Worm (Caenorhabditis elegans): Measurements from ENCODE around the gene Y105C5B.18.

The Y105C5B.18 gene

ce11 chrIV:15955349-15955748, 9.1 kb upstream of the Y105C5B.18 start:
- no peak for TF ChIP-seq ceh-88 (GFP tag; IDR thresholded peaks at IDR 0.05)
- no peak for TF ChIP-seq xbp-1 (tag; optimal IDR thresholded peaks at IDR 0.05)
- no peak for TF ChIP-seq aha-1 (tag; optimal IDR thresholded peaks at IDR 0.05)
- TF ChIP-seq C16A3.4 (tag; optimal IDR thresholded peaks at IDR 0.05) = no peak
- no peak for TF ChIP-seq fkh-10 (GFP tag; optimal IDR thresholded peaks at IDR 0.05)
- TF ChIP-seq skn-1 (tag; optimal IDR thresholded peaks at IDR 0.05) = no peak
- no peak for TF ChIP-seq ceh-63 (GFP tag; optimal IDR thresholded peaks at IDR 0.05)
- TF ChIP-seq pag-3 (tag; optimal IDR thresholded peaks at IDR 0.05; ENCODE audit: borderline replicate concordance, insufficient read depth) = no peak
- no peak for TF ChIP-seq ceh-82 (tag; optimal IDR thresholded peaks at IDR 0.05)
- no peak for TF ChIP-seq nhr-28 (tag; optimal IDR thresholded peaks at IDR 0.05)
- no peak for TF ChIP-seq hpl-2 (GFP tag; optimal IDR thresholded peaks at IDR 0.05)
- TF ChIP-seq nhr-77 (tag; optimal IDR thresholded peaks at IDR 0.05) = no peak
- no peak for TF ChIP-seq hlh-17 (GFP tag; optimal IDR thresholded peaks at IDR 0.05; ENCODE audit: borderline replicate concordance)
- no peak for TF ChIP-seq zag-1 (tag; optimal IDR thresholded peaks at IDR 0.05)
- no peak for TF ChIP-seq fos-1 (tag; optimal IDR thresholded peaks at IDR 0.05)

- TF ChIP-seq hlh-4 (tag; optimal IDR thresholded peaks at IDR 0.05) = no peak
- TF ChIP-seq unc-86 (tag; optimal IDR thresholded peaks at IDR 0.05) = no peak
- no peak for TF ChIP-seq pag-3 (tag; optimal IDR thresholded peaks at IDR 0.05; ENCODE audit: borderline replicate concordance, insufficient read depth)
- no peak for TF ChIP-seq nhr-47 (tag; optimal IDR thresholded peaks at IDR 0.05)
- TF ChIP-seq nhr-76 (tag; optimal IDR thresholded peaks at IDR 0.05) = no peak
- no peak for TF ChIP-seq lin-35 (GFP tag; optimal IDR thresholded peaks at IDR 0.05)
- TF ChIP-seq grh-1 (GFP tag; IDR thresholded peaks at IDR 0.05) = no peak
- TF ChIP-seq nhr-12 (tag; optimal IDR thresholded peaks at IDR 0.05) = no peak
- no peak for TF ChIP-seq aha-1 (tag; optimal IDR thresholded peaks at IDR 0.05)
- TF ChIP-seq sox-4 (tag; optimal IDR thresholded peaks at IDR 0.05) = no peak
- TF ChIP-seq fkh-8 (tag; optimal IDR thresholded peaks at IDR 0.05) = no peak
- TF ChIP-seq efl-3 (GFP tag; optimal IDR thresholded peaks at IDR 0.05) = no peak
Observed at ce11 chrIV:15961069-15961468, 3.3 kb upstream of the Y105C5B.18 start.

- TF ChIP-seq lin-15B (tag; optimal IDR thresholded peaks at IDR 0.05) = no peak
- no peak for TF ChIP-seq nhr-71 (tag; optimal IDR thresholded peaks at IDR 0.05)
- TF ChIP-seq ceh-8 (GFP tag; optimal IDR thresholded peaks at IDR 0.05) = no peak
- TF ChIP-seq efl-3 (GFP tag; optimal IDR thresholded peaks at IDR 0.05) = no peak
- TF ChIP-seq egl-13 (tag; optimal IDR thresholded peaks at IDR 0.05) = no peak
- TF ChIP-seq Y116A8C.19 (tag; optimal IDR thresholded peaks at IDR 0.05; ENCODE audit: borderline replicate concordance) = no peak
- no peak for TF ChIP-seq ztf-11 (tag; optimal IDR thresholded peaks at IDR 0.05)
- TF ChIP-seq fkh-10 (GFP tag; optimal IDR thresholded peaks at IDR 0.05) = no peak
- TF ChIP-seq alr-1 (tag; optimal IDR thresholded peaks at IDR 0.05; ENCODE audit: borderline replicate concordance) = no peak
- no peak for TF ChIP-seq irx-1 (tag; optimal IDR thresholded peaks at IDR 0.05)
- no peak for TF ChIP-seq nhr-12 (tag; optimal IDR thresholded peaks at IDR 0.05)
- no peak for TF ChIP-seq nhr-76 (tag; optimal IDR thresholded peaks at IDR 0.05)
- no peak for TF ChIP-seq ceh-63 (GFP tag; optimal IDR thresholded peaks at IDR 0.05)
Observed at ce11 chrIV:15962219-15962762, 2.1 kb upstream of the Y105C5B.18 start, which contains the start of gene lgc-19. lgc-19 (minus strand) TSS chrIV:15962712.

ce11 chrIV:15962801-15963200, 1.6 kb upstream of the Y105C5B.18 start, which contains the start of gene Y105C5B.17:
Y105C5B.17 (plus strand) TSS chrIV:15963101.
- TF ChIP-seq unc-30 (tag; optimal IDR thresholded peaks at IDR 0.05) (no peak), elt-3 (tag; optimal IDR thresholded peaks at IDR 0.05) (no peak), dpl-1 (GFP tag; optimal IDR thresholded peaks at IDR 0.05) (no peak), fkh-10 (GFP tag; optimal IDR thresholded peaks at IDR 0.05) (no peak), efl-1 (optimal IDR thresholded peaks at IDR 0.05) (no peak), efl-1 (GFP tag; optimal IDR thresholded peaks at IDR 0.05 in 1 of 2) (no peak), jun-1 (tag; optimal IDR thresholded peaks at IDR 0.05) (no peak)

All from whole organism, L1 larva.